Fruit fly (Drosophila melanogaster) whole organism, wandering third instar larva: ENCODE results near the gene CG1239.
A peak's percentile ranks its signal among the peaks of the same experiment; 100 is the strongest.

Experiments used
- Abd-B ChIP-seq: fragments of >200 bp; optimal IDR thresholded peaks from 2 replicates; lab custom pipeline; 2017; ENCODE audit warnings: missing biosample characterization, missing genetic modification characterization
- CG32264 ChIP-seq: fragments of 200-800 bp; sonication (Bioruptor generic); optimal IDR thresholded peaks from 2 replicates; lab custom pipeline; 2016; ENCODE audit warnings: missing biosample characterization, missing genetic modification characterization
- CG9705 ChIP-seq: fragments of 200-800 bp; sonication (Bioruptor generic); optimal IDR thresholded peaks from 2 replicates; lab custom pipeline; 2018; ENCODE audit warnings: missing biosample characterization, mild to moderate bottlenecking, missing genetic modification characterization
- CrebA ChIP-seq: fragments of 200-800 bp; sonication (Bioruptor generic); optimal IDR thresholded peaks from 2 replicates; lab custom pipeline; 2016; ENCODE audit warnings: missing biosample characterization, mild to moderate bottlenecking, missing genetic modification characterization, borderline replicate concordance
- Dfd ChIP-seq: fragments of >200 bp; optimal IDR thresholded peaks from 2 replicates; lab custom pipeline; 2017; ENCODE audit warnings: missing biosample characterization, missing genetic modification characterization
- GATAd ChIP-seq: sonication (Bioruptor generic); optimal IDR thresholded peaks from 2 replicates; lab custom pipeline; 2016; ENCODE audit warnings: missing biosample characterization, missing genetic modification characterization
- HLH106 ChIP-seq: fragments of 200-800 bp; optimal IDR thresholded peaks from 3 replicates; lab custom pipeline; 2019; ENCODE audit warnings: missing biosample characterization, mild to moderate bottlenecking, missing genetic modification characterization, moderate library complexity
- Hnf4 ChIP-seq: fragments of 200-800 bp; sonication (Bioruptor generic); optimal IDR thresholded peaks from 2 replicates; lab custom pipeline; 2016; ENCODE audit warnings: missing biosample characterization, mild to moderate bottlenecking, missing genetic modification characterization
- Hr78 ChIP-seq: fragments of >200 bp; optimal IDR thresholded peaks from 2 replicates; lab custom pipeline; 2017; ENCODE audit warnings: missing biosample characterization, missing genetic modification characterization
- Hr83 ChIP-seq: fragments of 200-300 bp; sonication (Bioruptor generic); optimal IDR thresholded peaks from 2 replicates; lab custom pipeline; 2016; ENCODE audit warnings: missing biosample characterization, mild to moderate bottlenecking, missing genetic modification characterization, moderate library complexity; ENCODE audit not compliant: poor library complexity, severe bottlenecking
- Jra ChIP-seq: sonication (Bioruptor generic); optimal IDR thresholded peaks from 2 replicates; lab custom pipeline; 2016; ENCODE audit warnings: missing biosample characterization, missing genetic modification characterization
- Mio ChIP-seq: sonication (Bioruptor generic); optimal IDR thresholded peaks from 2 replicates; lab custom pipeline; 2016; ENCODE audit warnings: missing biosample characterization, missing genetic modification characterization
- Myc ChIP-seq: fragments of >200 bp; optimal IDR thresholded peaks from 2 replicates; lab custom pipeline; 2017
- N ChIP-seq: fragments of >200 bp; optimal IDR thresholded peaks from 2 replicates; lab custom pipeline; 2018; ENCODE audit warnings: missing biosample characterization, missing external identifiers, missing genetic modification characterization
- OdsH ChIP-seq: fragments of 200-800 bp; sonication (Bioruptor generic); optimal IDR thresholded peaks from 2 replicates; lab custom pipeline; 2016; ENCODE audit warnings: missing biosample characterization, mild to moderate bottlenecking, missing genetic modification characterization
- Rel ChIP-seq, 2 experiments: fragments of 200-800 bp; sonication (Bioruptor generic) in 1 of 2; optimal IDR thresholded peaks; 2 replicates in 1 of 2; 3 replicates in 1 of 2; lab custom pipeline; 2016 to 2019; ENCODE audit warnings: mild to moderate bottlenecking in 2 of 2, missing biosample characterization in 2 of 2, missing genetic modification characterization in 2 of 2, moderate library complexity in 1 of 2
- Sp1 ChIP-seq: fragments of 200-800 bp; sonication (Bioruptor generic); optimal IDR thresholded peaks from 3 replicates; lab custom pipeline; 2019; ENCODE audit warnings: missing biosample characterization, mild to moderate bottlenecking, missing genetic modification characterization, moderate library complexity
- Vsx2 ChIP-seq: fragments of 200-300, 225-300 bp; sonication (Bioruptor generic); optimal IDR thresholded peaks from 2 replicates; lab custom pipeline; 2018; ENCODE audit warnings: missing biosample characterization, missing genetic modification characterization; ENCODE audit not compliant: partially characterized antibody
- br ChIP-seq: fragments of 200-800 bp; sonication (Bioruptor generic); optimal IDR thresholded peaks from 2 replicates; lab custom pipeline; 2016; ENCODE audit warnings: missing biosample characterization, missing genetic modification characterization
- brk ChIP-seq: fragments of 200-800 bp; sonication (Bioruptor generic); optimal IDR thresholded peaks from 2 replicates; lab custom pipeline; 2016; ENCODE audit warnings: missing biosample characterization, mild to moderate bottlenecking, missing genetic modification characterization
- dl ChIP-seq, 2 experiments: fragments of 175-275, 200-275 bp in 1 of 2; fragments of 200-275 bp in 1 of 2; sonication (Bioruptor generic); optimal IDR thresholded peaks; lab custom pipeline; 2018; ENCODE audit warnings: mild to moderate bottlenecking in 2 of 2, missing biosample characterization in 2 of 2, missing genetic modification characterization in 2 of 2, moderate library complexity in 2 of 2; ENCODE audit not compliant: partially characterized antibody in 2 of 2, insufficient read depth in 1 of 2
- dmrt93B ChIP-seq: fragments of 200-800 bp; sonication (Bioruptor generic); optimal IDR thresholded peaks from 2 replicates; lab custom pipeline; 2018; ENCODE audit warnings: missing biosample characterization, mild to moderate bottlenecking, missing genetic modification characterization
- dsf ChIP-seq: sonication (Bioruptor generic); optimal IDR thresholded peaks from 2 replicates; lab custom pipeline; 2016; ENCODE audit warnings: missing biosample characterization, missing genetic modification characterization, borderline replicate concordance
- ey ChIP-seq: fragments of 200-800 bp; sonication (Bioruptor generic); optimal IDR thresholded peaks from 2 replicates; lab custom pipeline; 2016; ENCODE audit warnings: missing biosample characterization, missing genetic modification characterization
- foxo ChIP-seq, 2 experiments: fragments of 200-800 bp; sonication (Bioruptor generic); optimal IDR thresholded peaks; 2 replicates in 1 of 2; 3 replicates in 1 of 2; lab custom pipeline; 2016 to 2017; ENCODE audit warnings: missing biosample characterization in 2 of 2, missing genetic modification characterization in 2 of 2
- fru ChIP-seq: fragments of 200-800 bp; sonication (Bioruptor generic); optimal IDR thresholded peaks from 3 replicates; lab custom pipeline; 2016; ENCODE audit warnings: missing biosample characterization, mild to moderate bottlenecking, missing genetic modification characterization
- h ChIP-seq: fragments of 200-800 bp; sonication (Bioruptor generic); optimal IDR thresholded peaks from 3 replicates; lab custom pipeline; 2016; ENCODE audit warnings: missing biosample characterization, mild to moderate bottlenecking, missing genetic modification characterization
- lola ChIP-seq: fragments of >200 bp; optimal IDR thresholded peaks from 2 replicates; lab custom pipeline; 2017; ENCODE audit warnings: missing biosample characterization, missing genetic modification characterization
- pan ChIP-seq: fragments of >200 bp; optimal IDR thresholded peaks from 2 replicates; lab custom pipeline; 2017
- psq ChIP-seq: fragments of 200-800 bp; sonication (Bioruptor generic); optimal IDR thresholded peaks from 3 replicates; lab custom pipeline; 2017; ENCODE audit warnings: missing biosample characterization, mild to moderate bottlenecking, missing genetic modification characterization, moderate library complexity
- rgr ChIP-seq: fragments of 200-800 bp; sonication (Bioruptor generic); optimal IDR thresholded peaks from 3 replicates; lab custom pipeline; 2016; ENCODE audit warnings: missing biosample characterization, mild to moderate bottlenecking, missing genetic modification characterization
- sage ChIP-seq: fragments of 200-800 bp; sonication (Bioruptor generic); optimal IDR thresholded peaks from 2 replicates; lab custom pipeline; 2016; ENCODE audit warnings: missing biosample characterization, mild to moderate bottlenecking, missing genetic modification characterization
- sv ChIP-seq: fragments of 200-800 bp; sonication (Bioruptor generic); optimal IDR thresholded peaks from 3 replicates; lab custom pipeline; 2016; ENCODE audit warnings: missing biosample characterization, missing genetic modification characterization
- tai ChIP-seq: sonication (Bioruptor generic); optimal IDR thresholded peaks from 2 replicates; lab custom pipeline; 2016; ENCODE audit warnings: missing biosample characterization, missing genetic modification characterization
- usp ChIP-seq: fragments of >200 bp; optimal IDR thresholded peaks from 2 replicates; lab custom pipeline; 2017; ENCODE audit warnings: missing biosample characterization, missing genetic modification characterization
- woc ChIP-seq: sonication (Bioruptor generic); optimal IDR thresholded peaks from 2 replicates; lab custom pipeline; 2016; ENCODE audit warnings: missing biosample characterization, mild to moderate bottlenecking, missing genetic modification characterization

Gene CG1239

DNA sequence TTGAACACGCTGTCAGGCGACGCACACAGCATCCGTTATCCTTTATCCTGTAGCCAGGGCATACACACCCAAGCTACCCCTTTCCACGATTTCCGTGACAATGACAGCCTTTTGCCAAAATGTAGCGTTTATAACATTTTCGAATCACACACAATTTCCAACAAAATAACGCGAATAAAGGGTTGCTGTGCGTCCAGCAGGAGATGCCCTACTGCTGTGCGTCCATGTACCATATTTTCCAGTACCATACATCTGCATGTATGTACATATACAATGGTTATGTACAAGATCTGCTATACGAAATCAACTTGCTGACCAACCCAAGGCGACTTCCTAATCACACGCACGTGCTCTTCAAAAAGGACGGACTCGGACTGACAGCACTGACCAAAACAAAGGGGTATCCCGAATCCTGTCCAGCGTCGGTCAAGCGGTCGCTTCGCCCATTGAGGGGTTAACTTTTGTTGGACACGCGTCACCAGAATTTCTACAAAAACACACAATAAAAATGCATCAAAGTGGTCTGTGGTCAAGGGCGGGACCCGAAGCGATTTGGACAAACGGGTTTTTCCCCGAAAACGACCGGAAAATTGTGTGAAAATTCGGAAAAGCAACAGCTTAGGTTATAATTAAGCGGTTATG lies 5.5 kb upstream of the CG1239 start:
- TF ChIP-seq psq (GFP tag; lab: Kevin White, UChicago) (no peak), CG9705 (no peak), Hr78 (GFP tag; lab: Kevin White, UChicago) (no peak), Rel (GFP tag; optimal IDR thresholded peaks at IDR 0.05; lab: Kevin White, UChicago) (no peak), Rel (tag; optimal IDR thresholded peaks at IDR 0.05; lab: Kevin White, UChicago) (no peak), Vsx2 (GFP tag; lab: Kevin White, UChicago) (no peak), HLH106 (tag; lab: Kevin White, UChicago) (no peak), usp (GFP tag; lab: Kevin White, UChicago) (no peak), brk (GFP tag; lab: Kevin White, UChicago) (no peak), rgr (GFP tag; lab: Kevin White, UChicago) (no peak), br (GFP tag; lab: Kevin White, UChicago) (no peak), sage (GFP tag; lab: Kevin White, UChicago) (no peak), Myc (no peak), fru (no peak), Dfd (no peak)

DNA sequence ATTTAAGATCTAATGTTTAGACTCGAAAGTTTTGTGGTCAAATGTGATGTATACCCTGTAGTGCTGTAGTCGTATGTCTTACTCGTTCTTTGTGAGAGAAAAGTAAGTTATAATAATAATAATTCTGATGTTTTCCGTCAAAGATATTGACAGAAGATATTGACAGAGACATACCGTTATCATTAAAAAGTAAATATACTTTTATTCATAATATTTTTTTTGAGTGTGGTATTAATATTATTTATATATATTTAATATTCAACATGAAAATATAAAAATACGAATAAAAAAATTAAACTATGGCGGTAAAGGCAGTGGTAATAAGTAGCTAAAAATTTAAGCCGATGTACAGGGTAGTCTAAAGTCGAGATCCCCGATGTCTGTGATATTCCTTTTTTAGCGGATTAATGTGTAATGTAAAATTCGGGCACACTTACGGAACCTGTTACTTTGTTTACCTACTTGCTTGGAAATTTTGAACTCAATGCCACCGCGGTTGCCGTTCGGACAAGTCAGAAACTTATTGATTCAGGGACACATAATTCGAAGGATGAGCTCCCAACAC lies 3.1 kb downstream of the CG1239 start, which contains the start of the genes CG2100 and CG1236:
Gene CG2100, minus strand, starts transcription at position 51 of the 565 bp plus-strand sequence.
Gene CG1236, plus strand, starts transcription at position 444 of the 565 bp plus-strand sequence.
- no peak for TF ChIP-seq usp (GFP tag; lab: Kevin White, UChicago)
- no peak for TF ChIP-seq Dfd
- TF ChIP-seq sv, result peak; percentile 58
- peak; percentile 70 for TF ChIP-seq woc (GFP tag; lab: Kevin White, UChicago)
- TF ChIP-seq ey (GFP tag; lab: Kevin White, UChicago), result peak; percentile 33
- TF ChIP-seq Hnf4 (GFP tag; lab: Kevin White, UChicago), result no peak
- TF ChIP-seq Sp1 (GFP tag; lab: Kevin White, UChicago), result peak; percentile 86
- no peak for TF ChIP-seq N
- TF ChIP-seq tai (GFP tag; lab: Kevin White, UChicago), result no peak
- peak; percentile 75 for TF ChIP-seq OdsH (GFP tag; lab: Kevin White, UChicago)
- TF ChIP-seq psq (GFP tag; lab: Kevin White, UChicago), result peak; percentile 79
- no peak for TF ChIP-seq Rel (GFP tag; optimal IDR thresholded peaks at IDR 0.05; lab: Kevin White, UChicago)
- TF ChIP-seq Rel (tag; optimal IDR thresholded peaks at IDR 0.05; lab: Kevin White, UChicago), result peak; percentile 20
- TF ChIP-seq CrebA (GFP tag; lab: Kevin White, UChicago), result no peak
- TF ChIP-seq Mio, result no peak
- peak; percentile 75 for TF ChIP-seq rgr (GFP tag; lab: Kevin White, UChicago)
- no peak for TF ChIP-seq dl (GFP tag; optimal IDR thresholded peaks at IDR 0.05; lab: Kevin White, UChicago; ENCODE audit: insufficient read depth in 1 of 2, partially characterized antibody in 2 of 2)
- TF ChIP-seq CG9705, result peak; percentile 45
- peak; percentile 31 for TF ChIP-seq Jra (GFP tag; lab: Kevin White, UChicago)
- peak; percentile 85 for TF ChIP-seq HLH106 (tag; lab: Kevin White, UChicago)
- peak; percentile 79 for TF ChIP-seq h (GFP tag; lab: Kevin White, UChicago)
- peak; percentile 72 for TF ChIP-seq dmrt93B
- no peak for TF ChIP-seq CG32264 (GFP tag; lab: Kevin White, UChicago)
- TF ChIP-seq foxo (GFP tag; optimal IDR thresholded peaks at IDR 0.05; lab: Kevin White, UChicago), result peak in 1 of 2 experiments; percentile 86
- TF ChIP-seq br (GFP tag; lab: Kevin White, UChicago), result peak; percentile 14
- peak; percentile 26 for TF ChIP-seq Hr83 (GFP tag; lab: Kevin White, UChicago)
- no peak for TF ChIP-seq brk (GFP tag; lab: Kevin White, UChicago)
- TF ChIP-seq dsf (GFP tag; lab: Kevin White, UChicago), result no peak
- no peak for TF ChIP-seq lola (GFP tag; lab: Kevin White, UChicago)

DNA sequence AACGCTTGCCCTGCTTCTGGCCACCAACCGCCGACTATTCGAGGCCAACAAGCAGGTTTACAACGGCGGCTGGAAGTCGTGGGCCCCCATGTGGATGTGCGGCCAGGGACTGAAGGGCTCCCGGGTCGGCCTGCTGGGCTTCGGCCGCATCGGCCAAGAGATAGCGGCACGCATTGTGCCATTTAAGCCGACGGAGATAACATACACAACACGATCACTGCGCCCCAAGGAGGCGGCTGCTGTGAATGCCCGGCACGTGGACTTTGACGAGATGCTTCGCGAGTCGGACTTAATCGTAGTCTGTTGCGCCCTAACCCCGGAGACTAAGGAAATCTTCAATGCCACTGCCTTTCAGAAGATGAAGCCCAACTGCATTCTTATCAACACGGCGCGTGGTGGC lies 4.0 kb downstream of the CG1239 start:
- no peak for TF ChIP-seq br (GFP tag; lab: Kevin White, UChicago)
- no peak for TF ChIP-seq Abd-B (GFP tag; lab: Kevin White, UChicago)
- TF ChIP-seq OdsH (GFP tag; lab: Kevin White, UChicago), result no peak
- TF ChIP-seq pan, result no peak
- TF ChIP-seq tai (GFP tag; lab: Kevin White, UChicago), result no peak
- no peak for TF ChIP-seq Dfd
- TF ChIP-seq dsf (GFP tag; lab: Kevin White, UChicago), result no peak
- no peak for TF ChIP-seq GATAd (GFP tag; lab: Kevin White, UChicago)
- TF ChIP-seq, all 38 proteins: peak for 0
